Worm (Caenorhabditis elegans): ENCODE results near the gene kin-4.

DNA sequence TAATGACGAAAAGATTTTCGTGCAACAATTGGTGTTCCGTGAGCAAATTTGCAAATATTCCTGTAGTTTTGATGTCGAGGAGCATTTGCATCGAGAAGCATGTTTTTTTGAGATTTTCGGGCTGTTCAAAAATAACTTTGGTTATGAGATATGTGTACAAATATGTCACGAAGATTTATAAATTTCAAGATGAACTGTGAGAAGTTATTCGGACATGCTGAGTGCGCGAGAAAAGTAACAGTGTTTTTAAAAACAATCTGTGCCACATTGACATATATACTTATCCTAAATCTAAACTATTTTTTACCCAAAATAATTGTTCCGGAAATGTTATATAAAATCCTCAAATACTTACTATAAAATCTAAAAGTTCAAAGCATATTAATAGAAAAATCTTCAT, 3.8 kb upstream of the kin-4 start, which contains the start of gene F22B3.7:
- TF ChIP-seq lin-15B (tag; optimal IDR thresholded peaks at IDR 0.05) (no peak), blmp-1 (tag; optimal IDR thresholded peaks at IDR 0.05) (no peak), hlh-17 (GFP tag; optimal IDR thresholded peaks at IDR 0.05; ENCODE audit: borderline replicate concordance) (no peak), nhr-12 (tag; optimal IDR thresholded peaks at IDR 0.05) (no peak), pqm-1 (tag; optimal IDR thresholded peaks at IDR 0.05) (no peak), jun-1 (tag; optimal IDR thresholded peaks at IDR 0.05) (no peak), snpc-4 (tag; optimal IDR thresholded peaks at IDR 0.05) (no peak)
